Worm (Caenorhabditis elegans) whole organism, L4 larva: Measurements from ENCODE around the gene msh-5.
"Not testable (repeated sequence)": the region's sequence is repeated elsewhere in the genome, so short reads cannot be mapped to it uniquely, and the experiment has no call there.

Experiments
- ceh-82 ChIP-seq: sonication (generic microtip); optimal IDR thresholded peaks from 2 replicates; lab custom pipeline; 2017; ENCODE audit warnings: missing biosample characterization, missing genetic modification characterization
- daf-12 ChIP-seq: fragments of 150-350 bp; optimal IDR thresholded peaks from 2 replicates; lab custom pipeline; 2014; ENCODE audit warnings: missing biosample characterization, missing genetic modification reagents, missing genetic modification characterization
- dpl-1 ChIP-seq: fragments of 150-350 bp; optimal IDR thresholded peaks from 2 replicates; lab custom pipeline; 2014; ENCODE audit warnings: missing biosample characterization, missing genetic modification reagents, missing genetic modification characterization
- lsy-2 ChIP-seq, 2 experiments: fragments of 150-350 bp in 1 of 2; sonication (generic microtip) in 1 of 2; optimal IDR thresholded peaks; 2 replicates each; lab custom pipeline; 2014 to 2017; ENCODE audit warnings: missing biosample characterization in 2 of 2, missing genetic modification characterization in 2 of 2
- nhr-11 ChIP-seq: fragments of 150-350 bp; optimal IDR thresholded peaks from 2 replicates; lab custom pipeline; 2014; ENCODE audit warnings: missing biosample characterization, missing genetic modification characterization
- pha-4 ChIP-seq, 2 experiments: fragments of 150-350 bp in 1 of 2; fragments of 200-800 bp in 1 of 2; sonication (Bioruptor generic) in 1 of 2; IDR thresholded peaks in 1 of 2; optimal IDR thresholded peaks in 1 of 2; 2 replicates each; pipeline versions ENCODE4 v1.3.6 to Lab custom; 2014 to 2022; ENCODE audit warnings: missing genetic modification characterization in 2 of 2, missing genetic modification reagents in 2 of 2, missing biosample characterization in 1 of 2, missing compliant biosample characterization in 1 of 2
- snpc-4 ChIP-seq: fragments of 150-350 bp; optimal IDR thresholded peaks from 2 replicates; lab custom pipeline; 2014; ENCODE audit warnings: missing biosample characterization, missing genetic modification characterization
- spr-1 ChIP-seq: sonication (generic microtip); optimal IDR thresholded peaks from 2 replicates; lab custom pipeline; 2016; ENCODE audit warnings: mild to moderate bottlenecking, missing genetic modification characterization, missing compliant biosample characterization
- unc-62 ChIP-seq, 3 experiments: fragments of 150-350 bp in 1 of 3; sonication (generic microtip); optimal IDR thresholded peaks in 2 of 3; peaks in 1 of 3; 1 replicate in 1 of 3; 2 replicates in 2 of 3; lab custom pipeline; 2014 to 2017; ENCODE audit warnings: missing biosample characterization in 3 of 3, missing genetic modification characterization in 3 of 3, missing genetic modification reagents in 3 of 3, missing genotype in 1 of 3

DNA sequence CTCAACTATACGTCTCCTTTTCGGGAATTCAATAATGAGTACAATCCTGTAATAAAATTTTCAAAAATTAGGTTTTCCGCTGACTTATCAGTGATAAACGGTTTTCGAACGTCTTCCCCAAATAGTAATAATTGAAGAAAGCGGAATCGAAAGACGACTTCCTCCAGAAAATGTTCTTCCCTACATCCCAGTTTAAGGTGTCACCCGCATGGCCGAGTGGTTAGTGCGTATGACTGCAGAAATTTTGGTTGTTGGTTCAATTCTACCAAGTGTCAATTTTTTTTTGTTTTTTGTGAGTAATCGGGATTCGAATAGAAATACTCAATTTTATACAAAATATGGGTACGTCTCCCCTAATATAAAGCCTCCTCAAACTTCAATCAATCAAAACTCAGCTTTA, 14.2 kb upstream of the msh-5 start:
- peak; percentile 76 for TF ChIP-seq pha-4 (GFP tag; IDR thresholded peaks at IDR 0.05; lab: Robert Waterston, UW)
- TF ChIP-seq pha-4 (tag; optimal IDR thresholded peaks at IDR 0.05; lab: Kevin White, UChicago); lsy-2 (tag; optimal IDR thresholded peaks at IDR 0.05; lab: Kevin White, UChicago); snpc-4 (tag; lab: Kevin White, UChicago); nhr-11; daf-12 (tag; lab: Kevin White, UChicago); ceh-82; dpl-1 (GFP tag; lab: Kevin White, UChicago); spr-1; unc-62 (GFP tag; optimal IDR thresholded peaks at IDR 0.05 in 1 of 2; lab: Kevin White, UChicago); unc-62 (tag; optimal IDR thresholded peaks at IDR 0.05; lab: Kevin White, UChicago): not testable (repeated sequence)
